Worm (Caenorhabditis elegans): Measurements from ENCODE around the gene mat-2.
A peak's percentile ranks its signal among the peaks of the same experiment; 100 is the strongest.

Gene mat-2

ce11 chrII:11092413-11092812 is 20.1 kb upstream of the mat-2 start, which contains the start of gene rpl-42:
rpl-42 (plus strand) TSS chrII:11092713.
- no peak for TF ChIP-seq sem-2 (GFP tag; optimal IDR thresholded peaks at IDR 0.05)
- no peak for TF ChIP-seq elt-1 (tag; optimal IDR thresholded peaks at IDR 0.05; ENCODE audit: borderline replicate concordance, insufficient read depth)
- TF ChIP-seq lin-32 (GFP tag; optimal IDR thresholded peaks at IDR 0.05), result no peak
- no peak for TF ChIP-seq lin-13 (tag; optimal IDR thresholded peaks at IDR 0.05)
- TF ChIP-seq blmp-1 (tag; optimal IDR thresholded peaks at IDR 0.05), result no peak
- TF ChIP-seq nhr-237 (tag; optimal IDR thresholded peaks at IDR 0.05), result no peak
- no peak for TF ChIP-seq lsy-2 (tag; optimal IDR thresholded peaks at IDR 0.05)
- TF ChIP-seq ceh-83 (GFP tag; optimal IDR thresholded peaks at IDR 0.05), result no peak
- TF ChIP-seq elt-3 (tag; optimal IDR thresholded peaks at IDR 0.05), result no peak
- TF ChIP-seq ceh-39 (tag; optimal IDR thresholded peaks at IDR 0.05), result no peak
- TF ChIP-seq unc-62 (GFP tag; optimal IDR thresholded peaks at IDR 0.05), result no peak
- no peak for TF ChIP-seq ztf-11 (tag; optimal IDR thresholded peaks at IDR 0.05)
- TF ChIP-seq drap-1 (GFP tag; optimal IDR thresholded peaks at IDR 0.05), result no peak
- no peak for TF ChIP-seq ceh-43 (GFP tag; optimal IDR thresholded peaks at IDR 0.05)
- no peak for TF ChIP-seq sptf-1 (tag; optimal IDR thresholded peaks at IDR 0.05)
- no peak for TF ChIP-seq hlh-1 (tag; optimal IDR thresholded peaks at IDR 0.05)
- TF ChIP-seq mls-2 (tag; optimal IDR thresholded peaks at IDR 0.05), result no peak
- no peak for TF ChIP-seq cnd-1 (tag; optimal IDR thresholded peaks at IDR 0.05)

ce11 chrII:11094431-11094830 is 18.1 kb upstream of the mat-2 start:
- TF ChIP-seq elt-1 (tag; optimal IDR thresholded peaks at IDR 0.05; ENCODE audit: borderline replicate concordance, insufficient read depth) (no peak), ztf-11 (tag; optimal IDR thresholded peaks at IDR 0.05) (no peak), sem-2 (GFP tag; optimal IDR thresholded peaks at IDR 0.05) (no peak), mep-1 (tag; optimal IDR thresholded peaks at IDR 0.05) (no peak), pha-4 (tag; optimal IDR thresholded peaks at IDR 0.05) (no peak), ceh-43 (GFP tag; optimal IDR thresholded peaks at IDR 0.05) (no peak), ham-2 (GFP tag; optimal IDR thresholded peaks at IDR 0.05) (no peak), lin-32 (GFP tag; optimal IDR thresholded peaks at IDR 0.05) (no peak), ceh-83 (GFP tag; optimal IDR thresholded peaks at IDR 0.05) (no peak)

ce11 chrII:11096233-11096632 is 16.3 kb upstream of the mat-2 start, which contains the start of gene nbs-1:
nbs-1 (minus strand) TSS chrII:11096478.
- TF ChIP-seq unc-120 (tag; optimal IDR thresholded peaks at IDR 0.05; ENCODE audit: poor library complexity, severe bottlenecking) (no peak), nhr-76 (tag; optimal IDR thresholded peaks at IDR 0.05) (no peak), ceh-39 (tag; optimal IDR thresholded peaks at IDR 0.05) (no peak), lin-32 (GFP tag; optimal IDR thresholded peaks at IDR 0.05) (no peak)

- TF ChIP-seq nhr-237 (tag; optimal IDR thresholded peaks at IDR 0.05) (peak; percentile 94), ces-1 (GFP tag; optimal IDR thresholded peaks at IDR 0.05) (peak; percentile 53), mab-5 (tag; optimal IDR thresholded peaks at IDR 0.05) (no peak), elt-3 (tag; optimal IDR thresholded peaks at IDR 0.05) (no peak), ceh-39 (tag; optimal IDR thresholded peaks at IDR 0.05) (peak; percentile 44), hlh-1 (tag; optimal IDR thresholded peaks at IDR 0.05) (peak; percentile 55), unc-120 (tag; optimal IDR thresholded peaks at IDR 0.05; ENCODE audit: poor library complexity, severe bottlenecking) (peak; percentile 80), ztf-11 (tag; optimal IDR thresholded peaks at IDR 0.05) (no peak), sptf-1 (tag; optimal IDR thresholded peaks at IDR 0.05) (peak; percentile 50), ham-2 (GFP tag; optimal IDR thresholded peaks at IDR 0.05) (peak; percentile 1), mep-1 (tag; optimal IDR thresholded peaks at IDR 0.05) (peak; percentile 93), lsy-2 (tag; optimal IDR thresholded peaks at IDR 0.05) (peak; percentile 98), drap-1 (GFP tag; optimal IDR thresholded peaks at IDR 0.05) (peak; percentile 4), nhr-28 (tag; optimal IDR thresholded peaks at IDR 0.05) (no peak), pha-4 (tag; optimal IDR thresholded peaks at IDR 0.05) (peak; percentile 73), blmp-1 (tag; optimal IDR thresholded peaks at IDR 0.05) (peak; percentile 89), lin-13 (tag; optimal IDR thresholded peaks at IDR 0.05) (peak; percentile 76), unc-62 (GFP tag; optimal IDR thresholded peaks at IDR 0.05) (peak; percentile 34)
Measured at ce11 chrII:11097154-11097887, 15.2 kb upstream of the mat-2 start, which contains the start of the genes rpl-36.A and nuo-1. rpl-36.A (minus strand) TSS chrII:11097204. nuo-1 (plus strand) TSS chrII:11097837.

- TF ChIP-seq lin-13 (tag; optimal IDR thresholded peaks at IDR 0.05) (no peak), nhr-237 (tag; optimal IDR thresholded peaks at IDR 0.05) (no peak), pha-4 (tag; optimal IDR thresholded peaks at IDR 0.05) (no peak), ceh-83 (GFP tag; optimal IDR thresholded peaks at IDR 0.05) (no peak), ceh-39 (tag; optimal IDR thresholded peaks at IDR 0.05) (no peak), flh-1 (GFP tag; optimal IDR thresholded peaks at IDR 0.05) (no peak), mep-1 (tag; optimal IDR thresholded peaks at IDR 0.05) (no peak), nhr-12 (tag; optimal IDR thresholded peaks at IDR 0.05) (no peak), snpc-4 (tag; optimal IDR thresholded peaks at IDR 0.05) (no peak), zip-8 (tag; optimal IDR thresholded peaks at IDR 0.05) (no peak), hlh-1 (tag; optimal IDR thresholded peaks at IDR 0.05) (no peak), ceh-43 (GFP tag; optimal IDR thresholded peaks at IDR 0.05) (no peak), drap-1 (GFP tag; optimal IDR thresholded peaks at IDR 0.05) (no peak), ces-1 (GFP tag; optimal IDR thresholded peaks at IDR 0.05) (no peak), bed-3 (GFP tag; optimal IDR thresholded peaks at IDR 0.05) (no peak), mls-2 (tag; optimal IDR thresholded peaks at IDR 0.05) (no peak), nhr-2 (tag; optimal IDR thresholded peaks at IDR 0.05) (no peak), tbx-8 (GFP tag; optimal IDR thresholded peaks at IDR 0.05) (no peak), M03D4.4 (tag; optimal IDR thresholded peaks at IDR 0.05) (no peak)
Measured at ce11 chrII:11099841-11100240, 12.7 kb upstream of the mat-2 start, which contains the start of gene C09H10.4. C09H10.4 (plus strand) TSS chrII:11100141.
